Fruit fly (Drosophila melanogaster) whole organism, wandering third instar larva: ENCODE results near the gene Cpr66D.

Experiments used
- Abd-B ChIP-seq: fragments of >200 bp; optimal IDR thresholded peaks from 2 replicates; lab custom pipeline; 2017; ENCODE audit warnings: missing biosample characterization, missing genetic modification characterization
- CG32264 ChIP-seq: fragments of 200-800 bp; sonication (Bioruptor generic); optimal IDR thresholded peaks from 2 replicates; lab custom pipeline; 2016; ENCODE audit warnings: missing biosample characterization, missing genetic modification characterization
- CG9705 ChIP-seq: fragments of 200-800 bp; sonication (Bioruptor generic); optimal IDR thresholded peaks from 2 replicates; lab custom pipeline; 2018; ENCODE audit warnings: missing biosample characterization, mild to moderate bottlenecking, missing genetic modification characterization
- CrebA ChIP-seq: fragments of 200-800 bp; sonication (Bioruptor generic); optimal IDR thresholded peaks from 2 replicates; lab custom pipeline; 2016; ENCODE audit warnings: missing biosample characterization, mild to moderate bottlenecking, missing genetic modification characterization, borderline replicate concordance
- Dfd ChIP-seq: fragments of >200 bp; optimal IDR thresholded peaks from 2 replicates; lab custom pipeline; 2017; ENCODE audit warnings: missing biosample characterization, missing genetic modification characterization
- Dif ChIP-seq: fragments of 200-275, 200-300 bp; sonication (Bioruptor generic); optimal IDR thresholded peaks from 2 replicates; lab custom pipeline; 2018; ENCODE audit warnings: missing biosample characterization, missing genetic modification characterization; ENCODE audit not compliant: partially characterized antibody
- GATAd ChIP-seq: sonication (Bioruptor generic); optimal IDR thresholded peaks from 2 replicates; lab custom pipeline; 2016; ENCODE audit warnings: missing biosample characterization, missing genetic modification characterization
- HLH106 ChIP-seq: fragments of 200-800 bp; optimal IDR thresholded peaks from 3 replicates; lab custom pipeline; 2019; ENCODE audit warnings: missing biosample characterization, mild to moderate bottlenecking, missing genetic modification characterization, moderate library complexity
- Hnf4 ChIP-seq: fragments of 200-800 bp; sonication (Bioruptor generic); optimal IDR thresholded peaks from 2 replicates; lab custom pipeline; 2016; ENCODE audit warnings: missing biosample characterization, mild to moderate bottlenecking, missing genetic modification characterization
- Hr78 ChIP-seq: fragments of >200 bp; optimal IDR thresholded peaks from 2 replicates; lab custom pipeline; 2017; ENCODE audit warnings: missing biosample characterization, missing genetic modification characterization
- Hr83 ChIP-seq: fragments of 200-300 bp; sonication (Bioruptor generic); optimal IDR thresholded peaks from 2 replicates; lab custom pipeline; 2016; ENCODE audit warnings: missing biosample characterization, mild to moderate bottlenecking, missing genetic modification characterization, moderate library complexity; ENCODE audit not compliant: poor library complexity, severe bottlenecking
- Jra ChIP-seq: sonication (Bioruptor generic); optimal IDR thresholded peaks from 2 replicates; lab custom pipeline; 2016; ENCODE audit warnings: missing biosample characterization, missing genetic modification characterization
- Mio ChIP-seq: sonication (Bioruptor generic); optimal IDR thresholded peaks from 2 replicates; lab custom pipeline; 2016; ENCODE audit warnings: missing biosample characterization, missing genetic modification characterization
- Myc ChIP-seq: fragments of >200 bp; optimal IDR thresholded peaks from 2 replicates; lab custom pipeline; 2017
- OdsH ChIP-seq: fragments of 200-800 bp; sonication (Bioruptor generic); optimal IDR thresholded peaks from 2 replicates; lab custom pipeline; 2016; ENCODE audit warnings: missing biosample characterization, mild to moderate bottlenecking, missing genetic modification characterization
- Rel ChIP-seq, 2 experiments: fragments of 200-800 bp; sonication (Bioruptor generic) in 1 of 2; optimal IDR thresholded peaks; 2 replicates in 1 of 2; 3 replicates in 1 of 2; lab custom pipeline; 2016 to 2019; ENCODE audit warnings: mild to moderate bottlenecking in 2 of 2, missing biosample characterization in 2 of 2, missing genetic modification characterization in 2 of 2, moderate library complexity in 1 of 2
- Sp1 ChIP-seq: fragments of 200-800 bp; sonication (Bioruptor generic); optimal IDR thresholded peaks from 3 replicates; lab custom pipeline; 2019; ENCODE audit warnings: missing biosample characterization, mild to moderate bottlenecking, missing genetic modification characterization, moderate library complexity
- Vsx2 ChIP-seq: fragments of 200-300, 225-300 bp; sonication (Bioruptor generic); optimal IDR thresholded peaks from 2 replicates; lab custom pipeline; 2018; ENCODE audit warnings: missing biosample characterization, missing genetic modification characterization; ENCODE audit not compliant: partially characterized antibody
- br ChIP-seq: fragments of 200-800 bp; sonication (Bioruptor generic); optimal IDR thresholded peaks from 2 replicates; lab custom pipeline; 2016; ENCODE audit warnings: missing biosample characterization, missing genetic modification characterization
- brk ChIP-seq: fragments of 200-800 bp; sonication (Bioruptor generic); optimal IDR thresholded peaks from 2 replicates; lab custom pipeline; 2016; ENCODE audit warnings: missing biosample characterization, mild to moderate bottlenecking, missing genetic modification characterization
- dl ChIP-seq, 2 experiments: fragments of 175-275, 200-275 bp in 1 of 2; fragments of 200-275 bp in 1 of 2; sonication (Bioruptor generic); optimal IDR thresholded peaks; lab custom pipeline; 2018; ENCODE audit warnings: mild to moderate bottlenecking in 2 of 2, missing biosample characterization in 2 of 2, missing genetic modification characterization in 2 of 2, moderate library complexity in 2 of 2; ENCODE audit not compliant: partially characterized antibody in 2 of 2, insufficient read depth in 1 of 2
- dsf ChIP-seq: sonication (Bioruptor generic); optimal IDR thresholded peaks from 2 replicates; lab custom pipeline; 2016; ENCODE audit warnings: missing biosample characterization, missing genetic modification characterization, borderline replicate concordance
- ey ChIP-seq: fragments of 200-800 bp; sonication (Bioruptor generic); optimal IDR thresholded peaks from 2 replicates; lab custom pipeline; 2016; ENCODE audit warnings: missing biosample characterization, missing genetic modification characterization
- foxo ChIP-seq, 2 experiments: fragments of 200-800 bp; sonication (Bioruptor generic); optimal IDR thresholded peaks; 2 replicates in 1 of 2; 3 replicates in 1 of 2; lab custom pipeline; 2016 to 2017; ENCODE audit warnings: missing biosample characterization in 2 of 2, missing genetic modification characterization in 2 of 2
- h ChIP-seq: fragments of 200-800 bp; sonication (Bioruptor generic); optimal IDR thresholded peaks from 3 replicates; lab custom pipeline; 2016; ENCODE audit warnings: missing biosample characterization, mild to moderate bottlenecking, missing genetic modification characterization
- jim ChIP-seq: fragments of 175-275, 200-325 bp; sonication (Bioruptor generic); optimal IDR thresholded peaks from 2 replicates; lab custom pipeline; 2016; ENCODE audit warnings: missing biosample characterization, mild to moderate bottlenecking, missing genetic modification characterization
- pan ChIP-seq: fragments of >200 bp; optimal IDR thresholded peaks from 2 replicates; lab custom pipeline; 2017
- rgr ChIP-seq: fragments of 200-800 bp; sonication (Bioruptor generic); optimal IDR thresholded peaks from 3 replicates; lab custom pipeline; 2016; ENCODE audit warnings: missing biosample characterization, mild to moderate bottlenecking, missing genetic modification characterization
- sage ChIP-seq: fragments of 200-800 bp; sonication (Bioruptor generic); optimal IDR thresholded peaks from 2 replicates; lab custom pipeline; 2016; ENCODE audit warnings: missing biosample characterization, mild to moderate bottlenecking, missing genetic modification characterization
- sv ChIP-seq: fragments of 200-800 bp; sonication (Bioruptor generic); optimal IDR thresholded peaks from 3 replicates; lab custom pipeline; 2016; ENCODE audit warnings: missing biosample characterization, missing genetic modification characterization
- usp ChIP-seq: fragments of >200 bp; optimal IDR thresholded peaks from 2 replicates; lab custom pipeline; 2017; ENCODE audit warnings: missing biosample characterization, missing genetic modification characterization
- woc ChIP-seq: sonication (Bioruptor generic); optimal IDR thresholded peaks from 2 replicates; lab custom pipeline; 2016; ENCODE audit warnings: missing biosample characterization, mild to moderate bottlenecking, missing genetic modification characterization

The Cpr66D gene

dm6 chr3L:8621465-8621864, 18.8 kb upstream of the Cpr66D start:
- TF ChIP-seq OdsH (GFP tag; lab: Kevin White, UChicago) (no peak), Dfd (GFP tag; lab: Kevin White, UChicago) (no peak), GATAd (GFP tag; lab: Kevin White, UChicago) (no peak), Jra (GFP tag; lab: Kevin White, UChicago) (no peak), rgr (GFP tag; lab: Kevin White, UChicago) (no peak), sage (GFP tag; lab: Kevin White, UChicago) (no peak), ey (no peak), HLH106 (tag; lab: Kevin White, UChicago) (no peak), Abd-B (GFP tag; lab: Kevin White, UChicago) (no peak), Vsx2 (GFP tag; lab: Kevin White, UChicago) (no peak), dsf (GFP tag; lab: Kevin White, UChicago) (no peak), CG9705 (GFP tag; lab: Kevin White, UChicago) (no peak), Rel (GFP tag; optimal IDR thresholded peaks at IDR 0.05; lab: Kevin White, UChicago) (no peak), Rel (tag; optimal IDR thresholded peaks at IDR 0.05; lab: Kevin White, UChicago) (no peak), Myc (no peak), Dif (GFP tag; lab: Kevin White, UChicago) (no peak), pan (lab: Kevin White, UChicago) (no peak), sv (GFP tag; lab: Kevin White, UChicago) (no peak), CrebA (GFP tag; lab: Kevin White, UChicago) (no peak), h (no peak), Sp1 (GFP tag; lab: Kevin White, UChicago) (no peak)

dm6 chr3L:8623702-8624421, 16.4 kb upstream of the Cpr66D start, which contains the start of the genes GAPsec and Zasp66:
Gene GAPsec (minus strand): TSS chr3L:8623901.
Gene Zasp66 (plus strand): TSS chr3L:8624371.
- no peak for TF ChIP-seq rgr (GFP tag; lab: Kevin White, UChicago)
- TF ChIP-seq Dif (GFP tag; lab: Kevin White, UChicago): no peak
- TF ChIP-seq Hr78 (GFP tag; lab: Kevin White, UChicago): no peak
- TF ChIP-seq Mio (GFP tag; lab: Kevin White, UChicago): no peak
- TF ChIP-seq Hnf4: no peak
- TF ChIP-seq sv (GFP tag; lab: Kevin White, UChicago): no peak
- TF ChIP-seq GATAd (GFP tag; lab: Kevin White, UChicago): no peak
- TF ChIP-seq Hr83 (GFP tag; lab: Kevin White, UChicago): no peak
- TF ChIP-seq brk: no peak
- TF ChIP-seq jim (GFP tag; lab: Kevin White, UChicago): no peak
- TF ChIP-seq Jra (GFP tag; lab: Kevin White, UChicago): no peak
- TF ChIP-seq CG32264: no peak
- no peak for TF ChIP-seq dl (GFP tag; optimal IDR thresholded peaks at IDR 0.05; lab: Kevin White, UChicago; ENCODE audit: insufficient read depth in 1 of 2, partially characterized antibody in 2 of 2)

- no peak for TF ChIP-seq brk
- TF ChIP-seq usp (GFP tag; lab: Kevin White, UChicago): no peak
- TF ChIP-seq h: no peak
- TF ChIP-seq br (GFP tag; lab: Kevin White, UChicago): no peak
- TF ChIP-seq jim (GFP tag; lab: Kevin White, UChicago): no peak
- TF ChIP-seq Myc: peak; percentile 42
- no peak for TF ChIP-seq dsf (GFP tag; lab: Kevin White, UChicago)
- no peak for TF ChIP-seq CG9705 (GFP tag; lab: Kevin White, UChicago)
Observed at dm6 chr3L:8627839-8628827, 12.1 kb upstream of the Cpr66D start.

dm6 chr3L:8628964-8629363, 11.3 kb upstream of the Cpr66D start:
- peak; percentile 57 for TF ChIP-seq HLH106 (tag; lab: Kevin White, UChicago)
- TF ChIP-seq h: no peak
- TF ChIP-seq Dfd (GFP tag; lab: Kevin White, UChicago): no peak
- TF ChIP-seq br (GFP tag; lab: Kevin White, UChicago): no peak
- peak; percentile 42 for TF ChIP-seq Sp1 (GFP tag; lab: Kevin White, UChicago)
- TF ChIP-seq CG32264: no peak
- TF ChIP-seq woc (GFP tag; lab: Kevin White, UChicago): no peak
- no peak for TF ChIP-seq Vsx2 (GFP tag; lab: Kevin White, UChicago)
- peak in 1 of 2 experiments; percentile 29 for TF ChIP-seq foxo (GFP tag; optimal IDR thresholded peaks at IDR 0.05; lab: Kevin White, UChicago)
- TF ChIP-seq dl (GFP tag; optimal IDR thresholded peaks at IDR 0.05; lab: Kevin White, UChicago; ENCODE audit: insufficient read depth in 1 of 2, partially characterized antibody in 2 of 2): no peak
- TF ChIP-seq CG9705 (GFP tag; lab: Kevin White, UChicago): peak; percentile 4
- TF ChIP-seq Hr78 (GFP tag; lab: Kevin White, UChicago): no peak
